Fruit fly (Drosophila melanogaster) whole organism, adult: ENCODE results near the gene Cpr97Ea.

Experiments
- CG11617 ChIP-seq: fragments of 200-800 bp; sonication (Bioruptor generic); optimal IDR thresholded peaks from 2 replicates; lab custom pipeline; 2017; ENCODE audit warnings: mild to moderate bottlenecking, missing biosample characterization, missing genetic modification reagents, missing genetic modification characterization
- CG12768 ChIP-seq: fragments of 200-800 bp; sonication (Bioruptor generic); optimal IDR thresholded peaks from 2 replicates; lab custom pipeline; 2017; ENCODE audit warnings: missing biosample characterization, missing genetic modification characterization, mild to moderate bottlenecking, moderate library complexity, missing genetic modification reagents
- CG14711 ChIP-seq: fragments of 200-800 bp; sonication (Bioruptor generic); optimal IDR thresholded peaks from 2 replicates; lab custom pipeline; 2018; ENCODE audit warnings: missing biosample characterization, mild to moderate bottlenecking, missing genetic modification characterization, moderate library complexity
- CG1620 ChIP-seq: fragments of 200-800 bp; sonication (Bioruptor generic); optimal IDR thresholded peaks from 2 replicates; lab custom pipeline; 2016; ENCODE audit warnings: missing biosample characterization, missing genetic modification characterization
- CG33017 ChIP-seq: fragments of 200-800 bp; sonication (Bioruptor generic); optimal IDR thresholded peaks from 2 replicates; lab custom pipeline; 2018; ENCODE audit warnings: missing biosample characterization, mild to moderate bottlenecking, missing genetic modification characterization, moderate library complexity
- CG5204 ChIP-seq: fragments of 200-800 bp; sonication (Bioruptor generic); optimal IDR thresholded peaks from 2 replicates; lab custom pipeline; 2016; ENCODE audit warnings: missing biosample characterization, missing genetic modification characterization
- CG7045 ChIP-seq: fragments of 200-800 bp; sonication (Bioruptor generic); optimal IDR thresholded peaks from 2 replicates; lab custom pipeline; 2017; ENCODE audit warnings: missing biosample characterization, mild to moderate bottlenecking, missing genetic modification characterization
- CG7101 ChIP-seq: fragments of 200-800 bp; sonication (Bioruptor generic); optimal IDR thresholded peaks from 2 replicates; lab custom pipeline; 2018; ENCODE audit warnings: missing biosample characterization, mild to moderate bottlenecking, missing genetic modification characterization, moderate library complexity
- Clk ChIP-seq: fragments of 200-800 bp; sonication (Bioruptor generic); optimal IDR thresholded peaks from 2 replicates; lab custom pipeline; 2017; ENCODE audit warnings: missing biosample characterization, missing genetic modification characterization
- Crg-1 ChIP-seq: fragments of 200-800 bp; sonication (Bioruptor generic); optimal IDR thresholded peaks from 2 replicates; lab custom pipeline; 2016; ENCODE audit warnings: missing biosample characterization, missing genetic modification characterization
- Hr96 ChIP-seq: fragments of 200-800 bp; sonication (Bioruptor generic); optimal IDR thresholded peaks from 2 replicates; lab custom pipeline; 2016; ENCODE audit warnings: missing biosample characterization, missing genetic modification characterization
- Mnt ChIP-seq: fragments of 200-800 bp; sonication (Bioruptor generic); optimal IDR thresholded peaks from 2 replicates; lab custom pipeline; 2016; ENCODE audit warnings: missing biosample characterization, mild to moderate bottlenecking, missing genetic modification characterization
- bab1 ChIP-seq: fragments of 200-800 bp; sonication (Bioruptor generic); optimal IDR thresholded peaks from 3 replicates; lab custom pipeline; 2019; ENCODE audit warnings: missing biosample characterization, mild to moderate bottlenecking, missing genetic modification characterization, moderate library complexity
- cic ChIP-seq: fragments of 200-800 bp; sonication (Bioruptor generic); optimal IDR thresholded peaks from 2 replicates; lab custom pipeline; 2017; ENCODE audit warnings: missing biosample characterization, mild to moderate bottlenecking, missing genetic modification characterization, moderate library complexity
- cnc ChIP-seq, 2 experiments: fragments of >200 bp; optimal IDR thresholded peaks; 2 replicates each; lab custom pipeline; 2017
- kay ChIP-seq: fragments of 200-800 bp; sonication (Bioruptor generic); peaks from one replicate; lab custom pipeline; 2016; ENCODE audit warnings: missing biosample characterization, missing genetic modification characterization, borderline replicate concordance
- ovo ChIP-seq: fragments of 200-800 bp; sonication (Bioruptor generic); optimal IDR thresholded peaks from 2 replicates; lab custom pipeline; 2016; ENCODE audit warnings: missing biosample characterization, missing genetic modification characterization
- pad ChIP-seq: fragments of 200-800 bp; sonication (Bioruptor generic); optimal IDR thresholded peaks from 3 replicates; lab custom pipeline; 2017; ENCODE audit warnings: missing biosample characterization, missing genetic modification characterization, mild to moderate bottlenecking, moderate library complexity, missing genetic modification reagents
- tj ChIP-seq: fragments of 200-800 bp; sonication (Bioruptor generic); optimal IDR thresholded peaks from 3 replicates; lab custom pipeline; 2017; ENCODE audit warnings: missing biosample characterization, mild to moderate bottlenecking, missing genetic modification characterization, moderate library complexity
- toe ChIP-seq: fragments of 200-800 bp; sonication (Bioruptor generic); optimal IDR thresholded peaks from 2 replicates; lab custom pipeline; 2016; ENCODE audit warnings: missing biosample characterization, missing genetic modification characterization

Gene Cpr97Ea

DNA sequence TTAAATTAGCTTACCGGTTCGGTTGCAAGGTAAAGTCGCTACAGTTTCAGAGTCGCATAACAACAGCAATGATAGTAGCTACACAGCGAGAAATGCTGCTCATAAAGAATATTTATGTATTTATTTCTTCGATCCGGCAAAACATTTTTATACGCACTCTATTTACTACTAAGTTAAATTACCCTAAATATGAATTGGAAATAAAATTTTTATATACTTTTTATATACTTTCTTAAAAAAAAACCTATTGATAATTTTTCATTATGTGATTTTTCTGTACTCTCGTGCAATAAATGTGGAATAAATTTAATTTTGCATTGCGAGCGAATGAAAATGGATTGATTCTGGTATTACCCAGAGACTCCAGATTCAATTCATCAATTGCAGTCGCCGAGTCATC lies 13.4 kb upstream of the Cpr97Ea start, which contains the start of gene Jhbp11:
Gene Jhbp11, plus strand, starts transcription at position 301 of the 400 bp plus-strand sequence.
- TF ChIP-seq Hr96 (no peak), CG14711 (peak; percentile 6)

DNA sequence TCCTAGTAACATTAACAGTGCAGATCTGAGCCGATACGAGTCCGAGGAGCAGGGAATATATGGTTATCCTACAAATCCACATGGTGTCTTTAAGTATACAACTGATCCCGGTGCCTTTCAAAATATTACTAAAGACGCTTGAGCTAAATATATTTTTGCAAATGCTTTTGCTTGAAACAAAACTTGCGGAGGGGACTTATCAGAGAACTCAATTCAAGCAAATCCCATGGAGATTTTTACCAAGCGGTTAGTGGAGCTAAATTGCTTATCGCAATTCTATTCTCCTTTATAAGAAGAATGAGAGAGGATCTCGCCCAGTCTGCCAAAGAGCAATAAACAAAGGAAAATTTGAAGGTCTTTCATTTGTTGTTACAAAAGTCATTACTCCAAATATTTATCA lies 12.0 kb upstream of the Cpr97Ea start, which contains the start of gene eater:
Gene eater, minus strand, starts transcription at position 101 of the 400 bp plus-strand sequence.
- no peak for TF ChIP-seq toe
- no peak for TF ChIP-seq CG7045
- TF ChIP-seq bab1 (GFP tag; lab: Kevin White, UChicago), result no peak
- no peak for TF ChIP-seq CG12768 (GFP tag; lab: Kevin White, UChicago)
- no peak for TF ChIP-seq CG5204 (GFP tag; lab: Kevin White, UChicago)
- TF ChIP-seq Mnt (GFP tag; lab: Kevin White, UChicago), result no peak
- no peak for TF ChIP-seq ovo (GFP tag; lab: Kevin White, UChicago)
- TF ChIP-seq CG1620, result no peak
- no peak for TF ChIP-seq Clk (GFP tag; lab: Kevin White, UChicago)
- no peak for TF ChIP-seq pad
- no peak for TF ChIP-seq CG11617 (GFP tag; lab: Kevin White, UChicago)
- TF ChIP-seq cnc (optimal IDR thresholded peaks at IDR 0.05; lab: Kevin White, UChicago), result no peak
- TF ChIP-seq CG14711, result no peak
- TF ChIP-seq CG7101, result no peak
- TF ChIP-seq Hr96, result no peak
- no peak for TF ChIP-seq Crg-1 (GFP tag; lab: Kevin White, UChicago)
- no peak for TF ChIP-seq kay (GFP tag; lab: Kevin White, UChicago)
- TF ChIP-seq tj (GFP tag; lab: Kevin White, UChicago), result no peak
- TF ChIP-seq CG33017, result no peak

DNA sequence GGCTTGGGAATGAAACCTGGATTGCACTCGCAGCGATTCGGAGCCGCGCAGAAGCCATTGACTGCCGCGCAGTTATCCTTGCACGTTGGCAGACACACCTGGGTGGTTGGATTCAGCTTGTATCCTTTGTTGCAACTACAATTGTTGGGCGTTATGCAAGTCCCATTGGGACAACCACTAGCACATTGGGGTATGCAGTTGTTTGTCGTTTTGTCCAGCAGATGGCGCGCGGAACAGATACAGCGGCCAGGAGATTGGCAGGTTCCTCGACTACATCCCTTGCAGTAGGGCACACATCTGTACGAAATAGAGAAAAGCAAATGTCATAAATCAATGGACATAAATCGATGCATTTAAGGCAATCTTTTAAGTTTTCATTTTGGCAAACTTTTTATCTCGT lies 11.1 kb upstream of the Cpr97Ea start:
- no peak for TF ChIP-seq pad
- no peak for TF ChIP-seq CG11617 (GFP tag; lab: Kevin White, UChicago)
- TF ChIP-seq Mnt (GFP tag; lab: Kevin White, UChicago), result no peak
- no peak for TF ChIP-seq toe
- no peak for TF ChIP-seq CG33017
- TF ChIP-seq CG14711, result no peak
- TF ChIP-seq tj (GFP tag; lab: Kevin White, UChicago), result no peak
- no peak for TF ChIP-seq CG5204 (GFP tag; lab: Kevin White, UChicago)
- TF ChIP-seq CG7101, result no peak
- TF ChIP-seq bab1 (GFP tag; lab: Kevin White, UChicago), result no peak
- TF ChIP-seq Hr96, result no peak
- TF ChIP-seq CG7045, result no peak
- TF ChIP-seq cic (GFP tag; lab: Kevin White, UChicago), result no peak

DNA sequence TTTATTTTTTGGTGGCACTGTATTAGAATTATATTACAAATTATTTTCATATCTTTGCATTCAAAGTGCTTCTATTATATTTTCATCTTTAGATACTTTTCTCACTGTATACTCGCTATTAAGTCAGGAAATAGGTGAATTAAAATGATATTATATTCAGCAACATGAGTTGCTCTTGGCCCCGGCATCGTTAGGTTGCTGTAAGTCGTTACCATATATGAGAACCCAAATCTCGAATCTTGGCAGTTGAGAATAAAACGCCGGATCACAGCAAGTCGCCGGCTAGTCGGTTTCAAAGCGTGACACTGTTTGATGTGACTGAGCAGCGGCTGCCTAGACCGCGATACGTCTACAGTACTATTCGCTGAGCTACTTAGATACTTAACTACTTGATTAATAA lies 6.7 kb upstream of the Cpr97Ea start, which contains the start of gene CG14259:
Gene CG14259, plus strand, starts transcription at position 301 of the 400 bp plus-strand sequence.
- TF ChIP-seq Mnt (GFP tag; lab: Kevin White, UChicago) (no peak), kay (GFP tag; lab: Kevin White, UChicago) (no peak), CG7101 (no peak), CG1620 (no peak), Clk (GFP tag; lab: Kevin White, UChicago) (no peak), CG11617 (GFP tag; lab: Kevin White, UChicago) (no peak), Hr96 (no peak), cic (GFP tag; lab: Kevin White, UChicago) (no peak), cnc (optimal IDR thresholded peaks at IDR 0.05; lab: Kevin White, UChicago) (no peak)

DNA sequence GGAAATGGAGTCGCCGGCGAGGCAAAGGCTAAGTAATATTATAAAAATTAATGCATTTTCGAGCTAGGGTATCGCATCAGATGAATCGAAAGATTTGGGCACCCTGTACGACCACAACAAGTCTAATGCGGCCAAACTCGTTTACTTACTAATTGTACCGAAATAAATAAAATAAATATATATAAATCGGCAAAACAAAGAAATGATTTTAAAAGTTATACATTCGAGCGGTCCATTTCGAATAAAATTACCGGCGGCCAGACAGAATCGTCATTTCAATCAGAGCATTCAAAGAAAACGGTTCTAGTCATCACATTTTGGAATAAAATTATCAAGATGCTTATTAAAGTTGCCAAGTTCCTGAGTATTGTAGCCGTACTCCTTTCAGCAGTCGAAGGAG lies 5.3 kb upstream of the Cpr97Ea start, which contains the start of gene CG14258:
Gene CG14258, plus strand, starts transcription at position 301 of the 400 bp plus-strand sequence.
- TF ChIP-seq toe, result no peak
- TF ChIP-seq tj (GFP tag; lab: Kevin White, UChicago), result no peak
- no peak for TF ChIP-seq Hr96

DNA sequence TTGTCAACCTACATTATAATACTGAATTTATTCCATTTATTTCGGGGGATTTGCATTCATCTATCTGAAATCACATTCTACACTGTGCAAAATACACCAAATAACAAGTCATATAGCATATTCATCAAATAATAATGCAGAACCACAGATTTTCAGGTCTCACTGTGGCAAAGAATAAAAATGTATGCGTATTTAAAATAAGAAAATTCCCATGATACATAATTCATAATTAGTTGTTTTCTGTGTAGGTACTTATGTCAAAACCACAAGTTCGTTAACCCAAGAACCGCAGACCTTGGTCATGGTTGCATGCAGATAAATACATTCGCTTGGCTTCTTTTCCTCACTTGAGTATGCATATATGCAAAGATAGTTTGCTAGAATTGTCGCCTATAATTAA lies 4.7 kb upstream of the Cpr97Ea start:
- TF ChIP-seq toe, result no peak
- no peak for TF ChIP-seq tj (GFP tag; lab: Kevin White, UChicago)
- no peak for TF ChIP-seq CG5204 (GFP tag; lab: Kevin White, UChicago)
- no peak for TF ChIP-seq ovo (GFP tag; lab: Kevin White, UChicago)
- TF ChIP-seq CG1620, result no peak
- TF ChIP-seq CG33017, result no peak
- no peak for TF ChIP-seq pad

DNA sequence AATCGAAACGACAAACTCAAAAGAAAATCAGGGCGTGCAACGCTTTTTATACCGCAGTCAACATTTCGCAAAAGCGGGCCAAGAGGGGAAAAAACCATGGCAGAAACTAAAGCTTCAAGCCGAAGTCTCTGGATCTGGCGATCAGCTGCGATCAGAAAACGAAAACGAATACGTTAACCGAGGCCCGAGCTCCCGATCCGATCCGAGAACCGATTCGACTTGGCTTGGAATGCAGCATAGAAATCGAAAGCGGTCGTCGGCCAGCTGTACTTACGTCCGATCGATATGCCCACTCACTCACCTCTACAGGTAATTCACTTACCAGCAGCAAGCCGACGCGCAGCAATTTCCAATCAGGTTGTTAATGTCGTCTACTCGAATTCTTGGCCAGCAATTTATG lies 3.5 kb upstream of the Cpr97Ea start, which contains the start of gene Cpr97Eb:
Gene Cpr97Eb, minus strand, starts transcription at position 25 of the 400 bp plus-strand sequence.
- TF ChIP-seq Crg-1 (GFP tag; lab: Kevin White, UChicago) (no peak), Hr96 (no peak), tj (GFP tag; lab: Kevin White, UChicago) (no peak), CG33017 (no peak), cic (GFP tag; lab: Kevin White, UChicago) (no peak), ovo (GFP tag; lab: Kevin White, UChicago) (no peak)

DNA sequence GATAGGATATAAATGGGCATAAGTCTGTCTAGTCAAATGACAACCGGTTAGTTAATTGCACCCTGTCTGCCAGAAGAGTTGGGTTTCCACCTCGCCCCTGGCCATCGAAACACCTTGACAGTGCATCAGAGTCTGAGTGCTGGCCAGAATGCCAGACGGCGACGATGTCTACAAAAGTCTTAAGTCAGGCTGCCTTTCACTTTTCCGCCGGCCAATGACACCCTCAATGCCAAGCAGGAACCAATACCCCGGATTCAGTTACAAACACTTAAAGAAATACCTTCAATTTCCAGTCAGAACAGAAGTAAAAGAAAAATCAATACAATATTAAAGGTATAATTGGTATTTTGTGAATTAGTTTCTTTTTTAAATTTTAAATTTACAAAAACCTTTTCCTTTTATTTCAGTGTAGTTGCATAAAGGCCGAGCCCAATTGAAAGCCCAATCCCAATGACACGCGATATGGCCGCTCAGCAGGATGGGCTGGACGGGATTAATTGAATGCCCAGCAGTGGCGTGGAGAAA lies 3.0 kb downstream of the Cpr97Ea start:
- TF ChIP-seq CG12768 (GFP tag; lab: Kevin White, UChicago), result no peak
- TF ChIP-seq cic (GFP tag; lab: Kevin White, UChicago), result no peak
- TF ChIP-seq Mnt (GFP tag; lab: Kevin White, UChicago), result no peak
- no peak for TF ChIP-seq pad
- no peak for TF ChIP-seq CG11617 (GFP tag; lab: Kevin White, UChicago)
- no peak for TF ChIP-seq CG14711
- TF ChIP-seq kay (GFP tag; lab: Kevin White, UChicago), result no peak
- no peak for TF ChIP-seq Crg-1 (GFP tag; lab: Kevin White, UChicago)
- no peak for TF ChIP-seq ovo (GFP tag; lab: Kevin White, UChicago)
- TF ChIP-seq bab1 (GFP tag; lab: Kevin White, UChicago), result no peak
- TF ChIP-seq CG5204 (GFP tag; lab: Kevin White, UChicago), result no peak
- TF ChIP-seq CG7045, result no peak
- TF ChIP-seq Hr96, result no peak
